Worm (Caenorhabditis elegans) whole organism, mixed stage, embryonic: Measurements from ENCODE around the gene nas-8.

Experiments used
- bed-3 ChIP-seq: fragments of 200-800 bp; sonication (Bioruptor generic); optimal IDR thresholded peaks from 3 replicates; lab custom pipeline; 2018; ENCODE audit warnings: mild to moderate bottlenecking, missing genetic modification characterization, moderate library complexity, missing compliant biosample characterization
- ceh-39 ChIP-seq: fragments of 150-350 bp; optimal IDR thresholded peaks from 2 replicates; lab custom pipeline; 2014; ENCODE audit warnings: missing biosample characterization, missing genetic modification characterization
- ceh-43 ChIP-seq: fragments of 200-800 bp; sonication (Bioruptor generic); optimal IDR thresholded peaks from 2 replicates; lab custom pipeline; 2018; ENCODE audit warnings: mild to moderate bottlenecking, missing genetic modification characterization, moderate library complexity, missing compliant biosample characterization
- ceh-83 ChIP-seq: fragments of 200-800 bp; sonication (Bioruptor generic); optimal IDR thresholded peaks from 2 replicates; lab custom pipeline; 2018; ENCODE audit warnings: mild to moderate bottlenecking, missing genetic modification characterization, missing compliant biosample characterization
- ces-1 ChIP-seq: fragments of 150-350 bp; optimal IDR thresholded peaks from 2 replicates; lab custom pipeline; 2014; ENCODE audit warnings: missing biosample characterization, missing genetic modification reagents, missing genetic modification characterization
- cnd-1 ChIP-seq: fragments of 200-800 bp; sonication (Bioruptor generic); optimal IDR thresholded peaks from 2 replicates; lab custom pipeline; 2018; ENCODE audit warnings: mild to moderate bottlenecking, missing genetic modification characterization, missing compliant biosample characterization
- drap-1 ChIP-seq: fragments of 200-800 bp; sonication (Bioruptor generic); optimal IDR thresholded peaks from 3 replicates; lab custom pipeline; 2018; ENCODE audit warnings: mild to moderate bottlenecking, missing genetic modification characterization, missing compliant biosample characterization
- elt-1 ChIP-seq: sonication (generic microtip); optimal IDR thresholded peaks from 2 replicates; lab custom pipeline; 2017; ENCODE audit warnings: missing genetic modification characterization, mild to moderate bottlenecking, missing compliant biosample characterization, antibody characterized with exemption, moderate library complexity, borderline replicate concordance; ENCODE audit not compliant: insufficient read depth
- elt-3 ChIP-seq: fragments of 150-350 bp; optimal IDR thresholded peaks from 2 replicates; lab custom pipeline; 2014; ENCODE audit warnings: missing biosample characterization, missing genetic modification characterization
- flh-1 ChIP-seq: fragments of 200-800 bp; sonication (Bioruptor generic); optimal IDR thresholded peaks from 2 replicates; lab custom pipeline; 2018; ENCODE audit warnings: mild to moderate bottlenecking, missing genetic modification characterization, moderate library complexity, missing compliant biosample characterization
- ham-2 ChIP-seq: fragments of 200-800 bp; sonication (Bioruptor generic); optimal IDR thresholded peaks from 2 replicates; lab custom pipeline; 2018; ENCODE audit warnings: mild to moderate bottlenecking, missing genetic modification characterization, missing compliant biosample characterization
- hlh-1 ChIP-seq: fragments of 150-350 bp; optimal IDR thresholded peaks from 2 replicates; lab custom pipeline; 2014; ENCODE audit warnings: missing biosample characterization, missing genetic modification reagents, missing genetic modification characterization
- lsy-2 ChIP-seq: fragments of 150-350 bp; optimal IDR thresholded peaks from 2 replicates; lab custom pipeline; 2014; ENCODE audit warnings: missing biosample characterization, missing genetic modification characterization
- mab-5 ChIP-seq: fragments of 150-350 bp; optimal IDR thresholded peaks from 2 replicates; lab custom pipeline; 2014; ENCODE audit warnings: missing biosample characterization, missing genetic modification characterization
- mep-1 ChIP-seq: fragments of 150-350 bp; optimal IDR thresholded peaks from 2 replicates; lab custom pipeline; 2017; ENCODE audit warnings: missing biosample characterization, missing genetic modification reagents, missing genetic modification characterization, inconsistent platforms
- mls-2 ChIP-seq: sonication (generic microtip); optimal IDR thresholded peaks from 2 replicates; lab custom pipeline; 2016; ENCODE audit warnings: mild to moderate bottlenecking, missing genetic modification characterization, moderate library complexity, missing compliant biosample characterization
- nhr-12 ChIP-seq: fragments of 150-350 bp; optimal IDR thresholded peaks from 2 replicates; lab custom pipeline; 2014; ENCODE audit warnings: missing biosample characterization, missing genetic modification characterization
- nhr-2 ChIP-seq: fragments of 150-350 bp; optimal IDR thresholded peaks from 2 replicates; lab custom pipeline; 2014; ENCODE audit warnings: missing biosample characterization, missing genetic modification characterization
- nhr-237 ChIP-seq: fragments of 150-350 bp; optimal IDR thresholded peaks from 2 replicates; lab custom pipeline; 2014; ENCODE audit warnings: missing biosample characterization, missing genetic modification characterization
- nhr-28 ChIP-seq: fragments of 150-350 bp; optimal IDR thresholded peaks from 2 replicates; lab custom pipeline; 2014; ENCODE audit warnings: missing biosample characterization, missing genetic modification characterization
- nhr-76 ChIP-seq: sonication (generic microtip); optimal IDR thresholded peaks from 2 replicates; lab custom pipeline; 2017; ENCODE audit warnings: missing biosample characterization, missing genetic modification characterization
- pha-4 ChIP-seq: fragments of 150-350 bp; optimal IDR thresholded peaks from 2 replicates; lab custom pipeline; 2018; ENCODE audit warnings: missing biosample characterization, missing genetic modification reagents, missing genetic modification characterization
- sem-2 ChIP-seq: fragments of 200-800 bp; sonication (Bioruptor generic); optimal IDR thresholded peaks from 2 replicates; lab custom pipeline; 2018; ENCODE audit warnings: mild to moderate bottlenecking, missing genetic modification characterization, missing compliant biosample characterization
- snpc-4 ChIP-seq: fragments of 150-350 bp; optimal IDR thresholded peaks from 2 replicates; lab custom pipeline; 2014; ENCODE audit warnings: missing biosample characterization, missing genetic modification characterization
- sptf-1 ChIP-seq: sonication (generic microtip); optimal IDR thresholded peaks from 2 replicates; lab custom pipeline; 2017; ENCODE audit warnings: mild to moderate bottlenecking, missing genetic modification characterization, moderate library complexity, missing compliant biosample characterization
- tbx-8 ChIP-seq: fragments of 200-800 bp; sonication (Bioruptor generic); optimal IDR thresholded peaks from 2 replicates; lab custom pipeline; 2018; ENCODE audit warnings: mild to moderate bottlenecking, missing genetic modification characterization, moderate library complexity, missing compliant biosample characterization
- unc-120 ChIP-seq: sonication (generic microtip); optimal IDR thresholded peaks from 2 replicates; lab custom pipeline; 2017; ENCODE audit warnings: missing genetic modification characterization, missing compliant biosample characterization; ENCODE audit not compliant: poor library complexity, severe bottlenecking
- unc-39 ChIP-seq: fragments of 150-350 bp; optimal IDR thresholded peaks from 2 replicates; lab custom pipeline; 2014; ENCODE audit warnings: missing biosample characterization, missing genetic modification characterization
- unc-62 ChIP-seq: fragments of 150-350 bp; optimal IDR thresholded peaks from 2 replicates; lab custom pipeline; 2014; ENCODE audit warnings: missing biosample characterization, missing genetic modification reagents, missing genetic modification characterization
- zip-8 ChIP-seq: fragments of 150-350 bp; optimal IDR thresholded peaks from 2 replicates; lab custom pipeline; 2014; ENCODE audit warnings: missing biosample characterization, missing genetic modification characterization
- ztf-11 ChIP-seq: fragments of 150-350 bp; optimal IDR thresholded peaks from 2 replicates; lab custom pipeline; 2014; ENCODE audit warnings: missing biosample characterization, missing genetic modification characterization

The nas-8 gene

DNA sequence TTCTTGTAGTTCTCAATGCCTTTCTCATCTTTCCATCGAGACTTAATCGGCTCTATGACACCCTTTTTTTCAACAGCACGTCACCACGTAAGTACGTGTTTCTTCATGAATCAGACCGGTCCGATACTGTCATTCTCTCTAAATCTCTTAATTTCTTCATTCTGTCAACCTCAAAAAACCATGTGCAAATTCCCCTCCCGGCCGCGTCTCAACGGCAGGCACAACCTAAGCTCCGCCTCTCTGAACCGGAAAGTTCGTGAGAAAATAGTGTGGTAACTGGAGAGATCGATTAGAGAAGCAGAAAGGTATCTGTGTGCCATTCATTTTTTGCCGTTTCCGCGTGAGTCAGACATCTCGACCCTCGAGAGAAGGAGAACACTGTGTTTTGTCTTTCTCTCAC, at the start of gene nas-8:
Gene nas-8, plus strand, starts transcription at position 301 of the 400 bp plus-strand sequence.
- TF ChIP-seq zip-8 (tag; lab: Kevin White, UChicago) (no peak), tbx-8 (GFP tag; lab: Kevin White, UChicago) (no peak), hlh-1 (tag; lab: Kevin White, UChicago) (no peak), unc-120 (tag; lab: Kevin White, UChicago) (no peak), ham-2 (GFP tag; lab: Kevin White, UChicago) (no peak), nhr-28 (tag; lab: Kevin White, UChicago) (no peak), elt-3 (tag; lab: Kevin White, UChicago) (no peak), bed-3 (GFP tag; lab: Kevin White, UChicago) (no peak)

DNA sequence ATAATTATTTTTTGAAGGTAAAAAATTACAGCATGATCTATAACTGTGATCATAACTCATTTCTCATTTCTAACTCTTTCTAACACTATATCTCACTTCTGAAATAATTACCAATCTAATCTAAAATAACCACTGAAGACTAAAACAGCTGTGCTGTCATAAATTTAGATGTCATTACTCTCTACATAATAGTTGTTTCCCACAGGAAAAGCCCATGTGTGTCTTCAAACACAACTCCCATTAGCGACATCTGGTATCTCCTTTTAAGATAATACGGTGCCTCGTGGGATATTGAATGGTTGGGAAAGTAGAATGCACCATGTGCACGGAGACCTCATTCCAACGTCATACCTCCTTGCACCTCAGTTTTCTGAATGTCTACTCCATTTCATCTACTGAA, 49.7 kb upstream of the nas-8 start, which contains the start of gene Y43B11AL.1:
Gene Y43B11AL.1, plus strand, starts transcription at position 301 of the 400 bp plus-strand sequence.
- TF ChIP-seq unc-120 (tag; lab: Kevin White, UChicago): no peak
- TF ChIP-seq nhr-237 (tag; lab: Kevin White, UChicago): no peak
- TF ChIP-seq ceh-83 (GFP tag; lab: Kevin White, UChicago): no peak
- no peak for TF ChIP-seq ces-1 (GFP tag; lab: Kevin White, UChicago)
- TF ChIP-seq unc-39: no peak
- no peak for TF ChIP-seq nhr-76 (tag; lab: Kevin White, UChicago)
- no peak for TF ChIP-seq flh-1 (GFP tag; lab: Kevin White, UChicago)
- TF ChIP-seq sptf-1 (tag; lab: Kevin White, UChicago): no peak
- TF ChIP-seq mls-2 (tag; lab: Kevin White, UChicago): no peak
- no peak for TF ChIP-seq cnd-1 (tag; lab: Kevin White, UChicago)
- no peak for TF ChIP-seq nhr-2 (tag; lab: Kevin White, UChicago)
- TF ChIP-seq bed-3 (GFP tag; lab: Kevin White, UChicago): no peak

DNA sequence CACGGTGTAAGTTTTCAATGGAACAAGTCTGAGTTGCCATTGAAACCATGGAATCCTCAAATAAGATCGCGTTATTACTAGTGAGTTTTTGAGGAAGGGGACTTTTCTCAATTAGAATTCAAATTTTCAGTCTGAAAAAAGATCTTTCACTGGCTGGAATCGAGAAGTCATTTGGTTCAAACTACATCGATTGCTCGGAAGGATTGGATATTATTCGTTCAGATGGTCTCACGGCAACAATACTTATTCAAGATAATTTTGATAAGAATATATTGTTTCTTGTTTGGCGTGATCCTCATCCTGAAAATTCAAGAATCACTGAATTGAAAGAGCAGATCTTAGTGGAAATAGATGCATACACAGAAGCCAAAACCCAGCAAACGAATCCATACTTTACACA, 47.3 kb upstream of the nas-8 start:
- TF ChIP-seq snpc-4 (tag; lab: Kevin White, UChicago) (no peak), bed-3 (GFP tag; lab: Kevin White, UChicago) (no peak), nhr-2 (tag; lab: Kevin White, UChicago) (no peak), nhr-12 (tag; lab: Kevin White, UChicago) (no peak), sptf-1 (tag; lab: Kevin White, UChicago) (no peak), mab-5 (tag; lab: Kevin White, UChicago) (no peak), ceh-39 (tag; lab: Kevin White, UChicago) (no peak), ceh-43 (no peak), lsy-2 (tag; lab: Kevin White, UChicago) (no peak), pha-4 (no peak), drap-1 (GFP tag; lab: Kevin White, UChicago) (no peak), mep-1 (tag; lab: Kevin White, UChicago) (no peak), ztf-11 (tag; lab: Kevin White, UChicago) (no peak)
- TF ChIP-seq, all 35 proteins: peak for 0

DNA sequence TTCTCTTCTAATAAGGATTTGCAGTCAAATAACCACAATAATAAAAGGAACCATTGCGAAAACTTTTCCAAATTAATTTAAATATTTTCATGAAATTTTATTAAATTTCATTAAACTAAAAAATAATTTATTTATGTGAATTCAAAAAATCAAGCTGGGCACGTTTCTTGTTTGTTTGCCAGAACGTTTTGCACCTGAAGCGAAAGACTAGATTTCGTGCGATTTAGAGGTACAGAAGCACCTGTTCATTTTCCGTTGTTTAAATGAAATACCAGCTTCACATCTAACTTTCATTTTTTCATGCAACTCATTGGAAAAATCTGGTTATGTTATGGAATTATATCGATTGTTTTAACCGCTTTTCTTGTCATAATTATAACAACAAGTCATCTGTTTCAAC, 42.6 kb upstream of the nas-8 start, which contains the start of gene srg-48:
Gene srg-48, plus strand, starts transcription at position 301 of the 400 bp plus-strand sequence.
- TF ChIP-seq elt-3 (tag; lab: Kevin White, UChicago): no peak
- no peak for TF ChIP-seq flh-1 (GFP tag; lab: Kevin White, UChicago)
- no peak for TF ChIP-seq sem-2 (GFP tag; lab: Kevin White, UChicago)
- TF ChIP-seq zip-8 (tag; lab: Kevin White, UChicago): no peak
- no peak for TF ChIP-seq lsy-2 (tag; lab: Kevin White, UChicago)
- no peak for TF ChIP-seq unc-62
- no peak for TF ChIP-seq pha-4

DNA sequence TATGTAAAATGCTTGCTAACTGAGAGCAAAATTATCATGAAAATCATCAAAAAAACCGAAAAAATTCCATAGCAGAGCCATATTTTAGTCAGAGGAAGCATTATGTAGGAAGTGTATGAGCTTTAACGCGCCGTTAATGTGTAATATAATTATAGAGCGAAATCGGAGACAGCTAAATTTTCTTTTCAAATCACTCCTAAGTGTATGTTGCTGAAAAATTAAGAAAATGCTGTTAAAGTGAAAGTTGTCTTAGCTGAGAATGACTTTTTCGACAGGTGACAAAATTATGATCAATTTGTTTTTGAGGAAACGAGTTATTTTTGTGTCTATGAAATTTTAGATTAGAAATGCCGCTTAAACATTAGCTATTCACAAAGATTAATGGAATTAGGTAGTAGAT, 39.6 kb upstream of the nas-8 start, which contains the start of gene srg-50:
Gene srg-50, minus strand, starts transcription at position 101 of the 400 bp plus-strand sequence.
- TF ChIP-seq flh-1 (GFP tag; lab: Kevin White, UChicago) (no peak), bed-3 (GFP tag; lab: Kevin White, UChicago) (no peak), nhr-12 (tag; lab: Kevin White, UChicago) (no peak), ceh-43 (no peak), mab-5 (tag; lab: Kevin White, UChicago) (no peak), mep-1 (tag; lab: Kevin White, UChicago) (no peak), unc-120 (tag; lab: Kevin White, UChicago) (no peak), cnd-1 (tag; lab: Kevin White, UChicago) (no peak), elt-1 (tag; lab: Kevin White, UChicago) (no peak)
